Fruit fly (Drosophila melanogaster) whole organism, prepupa: ENCODE results near the gene Or67b.

Source experiments
- Blimp-1 ChIP-seq: fragments of 200-800 bp; sonication (Bioruptor generic); optimal IDR thresholded peaks from 3 replicates; lab custom pipeline; 2017; ENCODE audit warnings: missing biosample characterization, missing genetic modification characterization, mild to moderate bottlenecking, moderate library complexity, missing genetic modification reagents
- CG11294 ChIP-seq: fragments of 200-800 bp; sonication (Bioruptor generic); IDR thresholded peaks from 2 replicates; pipeline ENCODE4 v1.3.6; 2022; ENCODE audit warnings: missing biosample characterization, missing genetic modification characterization
- CG11762 ChIP-seq: fragments of 200-800 bp; sonication (Bioruptor generic); optimal IDR thresholded peaks from 3 replicates; lab custom pipeline; 2016; ENCODE audit warnings: missing biosample characterization, missing genetic modification characterization; ENCODE audit not compliant: insufficient read depth
- CG3919 ChIP-seq: fragments of 200-800 bp; sonication (Bioruptor generic); optimal IDR thresholded peaks from 3 replicates; lab custom pipeline; 2016; ENCODE audit warnings: missing biosample characterization, missing genetic modification characterization
- CG6163 ChIP-seq: fragments of 200-800 bp; sonication (Bioruptor generic); IDR thresholded peaks from 3 replicates; pipeline ENCODE4 v1.3.6; 2022; ENCODE audit warnings: missing biosample characterization, missing genetic modification characterization
- CG7368 ChIP-seq: fragments of 200-800 bp; sonication (Bioruptor generic); optimal IDR thresholded peaks from 3 replicates; lab custom pipeline; 2016; ENCODE audit warnings: missing biosample characterization, missing genetic modification characterization
- CG8632 ChIP-seq: fragments of 200-800 bp; sonication (Bioruptor generic); optimal IDR thresholded peaks from 3 replicates; lab custom pipeline; 2016; ENCODE audit warnings: missing biosample characterization, missing genetic modification characterization
- Eip93F ChIP-seq: fragments of 200-800 bp; sonication (Bioruptor generic); optimal IDR thresholded peaks from 2 replicates; lab custom pipeline; 2016; ENCODE audit warnings: missing biosample characterization, mild to moderate bottlenecking, missing genetic modification characterization
- cyc ChIP-seq: fragments of 200-800 bp; sonication (Bioruptor generic); optimal IDR thresholded peaks from 3 replicates; lab custom pipeline; 2016; ENCODE audit warnings: missing biosample characterization, missing genetic modification characterization
- fd85E ChIP-seq: fragments of 200-800 bp; sonication (Bioruptor generic); optimal IDR thresholded peaks from 3 replicates; lab custom pipeline; 2016; ENCODE audit warnings: missing biosample characterization, missing genetic modification characterization

DNA sequence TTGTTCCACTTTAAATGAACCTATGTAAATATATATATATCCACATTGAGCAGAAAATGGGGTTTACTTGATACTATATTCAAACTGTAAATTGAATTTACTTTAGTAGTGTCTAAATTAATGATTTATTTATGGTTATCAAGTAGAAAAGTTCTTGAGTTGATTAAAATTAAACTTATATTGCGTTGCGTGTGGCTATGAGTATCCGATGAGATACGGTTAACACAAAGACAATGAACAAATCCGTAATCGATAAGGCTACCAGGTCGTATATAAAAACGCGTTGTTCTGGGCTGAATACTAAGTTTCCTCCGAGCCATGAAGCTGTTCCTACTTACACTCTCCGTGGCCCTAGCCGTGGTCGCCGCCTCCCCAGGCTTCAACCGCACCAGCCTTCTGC, 10.0 kb upstream of the Or67b start, which contains the start of gene CG18179:
- TF ChIP-seq CG3919 (GFP tag; lab: Kevin White, UChicago) (no peak), Eip93F (GFP tag; lab: Kevin White, UChicago) (no peak), fd85E (no peak), cyc (GFP tag; lab: Kevin White, UChicago) (no peak), CG7368 (GFP tag; lab: Kevin White, UChicago) (no peak), CG8632 (GFP tag; lab: Kevin White, UChicago) (no peak), Blimp-1 (GFP tag; lab: Kevin White, UChicago) (no peak), CG11762 (GFP tag; lab: Kevin White, UChicago) (no peak), CG11294 (GFP tag; lab: Robert Waterston, UW) (no peak), CG6163 (no peak)
